Fruit fly (Drosophila melanogaster) whole organism, prepupa: ENCODE measurements around the gene CG14154.
A peak's percentile ranks its signal among the peaks of the same experiment; 100 is the strongest.

ENCODE experiments used
- CG10631 ChIP-seq: fragments of 200-800 bp; sonication (Bioruptor generic); optimal IDR thresholded peaks from 2 replicates; lab custom pipeline; 2016; ENCODE audit warnings: missing biosample characterization, missing genetic modification characterization
- CG10669 ChIP-seq: fragments of 200-800 bp; sonication (Bioruptor generic); optimal IDR thresholded peaks from 3 replicates; lab custom pipeline; 2018; ENCODE audit warnings: missing biosample characterization, mild to moderate bottlenecking, missing genetic modification characterization, moderate library complexity
- CG11294 ChIP-seq: fragments of 200-800 bp; sonication (Bioruptor generic); IDR thresholded peaks from 2 replicates; pipeline ENCODE4 v1.3.6; 2022; ENCODE audit warnings: missing biosample characterization, missing genetic modification characterization
- CG11762 ChIP-seq: fragments of 200-800 bp; sonication (Bioruptor generic); optimal IDR thresholded peaks from 3 replicates; lab custom pipeline; 2016; ENCODE audit warnings: missing biosample characterization, missing genetic modification characterization; ENCODE audit not compliant: insufficient read depth
- CG11902 ChIP-seq: fragments of 200-800 bp; sonication (Bioruptor generic); optimal IDR thresholded peaks from 3 replicates; lab custom pipeline; 2016; ENCODE audit warnings: missing biosample characterization, missing genetic modification characterization
- CG3032 ChIP-seq: fragments of 200-800 bp; optimal IDR thresholded peaks from 2 replicates; lab custom pipeline; 2019; ENCODE audit warnings: missing biosample characterization, mild to moderate bottlenecking, missing genetic modification characterization, moderate library complexity
- CG31627 ChIP-seq: fragments of 200-800 bp; sonication (Bioruptor generic); optimal IDR thresholded peaks from 3 replicates; lab custom pipeline; 2016; ENCODE audit warnings: missing biosample characterization, missing genetic modification characterization
- CG32006 ChIP-seq: fragments of 200-800 bp; sonication (Bioruptor generic); optimal IDR thresholded peaks from 3 replicates; lab custom pipeline; 2017; ENCODE audit warnings: missing biosample characterization, mild to moderate bottlenecking, missing genetic modification characterization
- CG34406 ChIP-seq: fragments of 200-800 bp; sonication (Bioruptor generic); optimal IDR thresholded peaks from 3 replicates; lab custom pipeline; 2016; ENCODE audit warnings: missing biosample characterization, missing genetic modification characterization
- CG3919 ChIP-seq: fragments of 200-800 bp; sonication (Bioruptor generic); optimal IDR thresholded peaks from 3 replicates; lab custom pipeline; 2016; ENCODE audit warnings: missing biosample characterization, missing genetic modification characterization
- CG6163 ChIP-seq: fragments of 200-800 bp; sonication (Bioruptor generic); IDR thresholded peaks from 3 replicates; pipeline ENCODE4 v1.3.6; 2022; ENCODE audit warnings: missing biosample characterization, missing genetic modification characterization
- CG6854 ChIP-seq: fragments of 200-800 bp; sonication (Bioruptor generic); optimal IDR thresholded peaks from 2 replicates; lab custom pipeline; 2017; ENCODE audit warnings: missing biosample characterization, mild to moderate bottlenecking, missing genetic modification characterization
- CG7368 ChIP-seq: fragments of 200-800 bp; sonication (Bioruptor generic); optimal IDR thresholded peaks from 3 replicates; lab custom pipeline; 2016; ENCODE audit warnings: missing biosample characterization, missing genetic modification characterization
- CG8119 ChIP-seq: fragments of 200-800 bp; sonication (Bioruptor generic); IDR thresholded peaks from 3 replicates; pipeline ENCODE4 v1.3.6; 2022; ENCODE audit warnings: missing biosample characterization, missing genetic modification characterization
- CG8632 ChIP-seq: fragments of 200-800 bp; sonication (Bioruptor generic); optimal IDR thresholded peaks from 3 replicates; lab custom pipeline; 2016; ENCODE audit warnings: missing biosample characterization, missing genetic modification characterization
- CG9139 ChIP-seq: fragments of 200-800 bp; sonication (Bioruptor generic); optimal IDR thresholded peaks from 3 replicates; lab custom pipeline; 2017; ENCODE audit warnings: missing biosample characterization, mild to moderate bottlenecking, missing genetic modification characterization
- Eip78C ChIP-seq: fragments of 200-800 bp; sonication (Bioruptor generic); peaks from one replicate; lab custom pipeline; 2016; ENCODE audit warnings: missing biosample characterization, missing genetic modification characterization
- Gug ChIP-seq: fragments of 200-800 bp; sonication (Bioruptor generic); IDR thresholded peaks from 2 replicates; pipeline ENCODE4 v1.3.6; 2022; ENCODE audit warnings: missing biosample characterization, missing genetic modification characterization
- Hr38 ChIP-seq: sonication (Bioruptor generic); optimal IDR thresholded peaks from 2 replicates; lab custom pipeline; 2016; ENCODE audit warnings: missing biosample characterization, missing genetic modification characterization
- Hr4 ChIP-seq: fragments of 200-800 bp; sonication (Bioruptor generic); optimal IDR thresholded peaks from 3 replicates; lab custom pipeline; 2016; ENCODE audit warnings: missing biosample characterization, missing genetic modification characterization
- Met ChIP-seq: fragments of 200-800 bp; sonication (Bioruptor generic); optimal IDR thresholded peaks from 3 replicates; lab custom pipeline; 2016; ENCODE audit warnings: missing biosample characterization, missing genetic modification characterization
- Smox ChIP-seq: fragments of 200-800 bp; sonication (Bioruptor generic); optimal IDR thresholded peaks from 3 replicates; lab custom pipeline; 2016; ENCODE audit warnings: missing biosample characterization, missing genetic modification characterization
- Sox102F ChIP-seq: fragments of 200-800 bp; sonication (Bioruptor generic); optimal IDR thresholded peaks from 2 replicates; lab custom pipeline; 2016; ENCODE audit warnings: missing biosample characterization, mild to moderate bottlenecking, missing genetic modification characterization
- Sox14 ChIP-seq: fragments of 200-800 bp; sonication (Bioruptor generic); optimal IDR thresholded peaks from 3 replicates; lab custom pipeline; 2016; ENCODE audit warnings: missing biosample characterization, missing genetic modification characterization
- achi ChIP-seq: fragments of 200-800 bp; sonication (Bioruptor generic); optimal IDR thresholded peaks from 3 replicates; lab custom pipeline; 2016; ENCODE audit warnings: missing biosample characterization, missing genetic modification characterization
- cyc ChIP-seq: fragments of 200-800 bp; sonication (Bioruptor generic); optimal IDR thresholded peaks from 3 replicates; lab custom pipeline; 2016; ENCODE audit warnings: missing biosample characterization, missing genetic modification characterization
- dac ChIP-seq: fragments of 200-800 bp; sonication (Bioruptor generic); optimal IDR thresholded peaks from 2 replicates; lab custom pipeline; 2017; ENCODE audit warnings: missing biosample characterization, mild to moderate bottlenecking, missing genetic modification characterization
- dsx ChIP-seq: fragments of 200-800 bp; optimal IDR thresholded peaks from 3 replicates; lab custom pipeline; 2019; ENCODE audit warnings: missing biosample characterization, mild to moderate bottlenecking, missing genetic modification characterization, moderate library complexity; ENCODE audit not compliant: poor library complexity, severe bottlenecking
- eg ChIP-seq: fragments of 200-800 bp; sonication (Bioruptor generic); IDR thresholded peaks from 3 replicates; pipeline ENCODE4 v1.3.6; 2022; ENCODE audit warnings: missing biosample characterization, missing genetic modification characterization
- fd59A ChIP-seq: fragments of 200-800 bp; sonication (Bioruptor generic); optimal IDR thresholded peaks from 2 replicates; lab custom pipeline; 2017; ENCODE audit warnings: missing biosample characterization, mild to moderate bottlenecking, missing genetic modification characterization, missing genetic modification reagents
- fkh ChIP-seq: fragments of 200-800 bp; sonication (Bioruptor generic); optimal IDR thresholded peaks from 3 replicates; lab custom pipeline; 2017; ENCODE audit warnings: missing biosample characterization, mild to moderate bottlenecking, missing genetic modification characterization, moderate library complexity
- net ChIP-seq: fragments of 200-800 bp; sonication (Bioruptor generic); optimal IDR thresholded peaks from 3 replicates; lab custom pipeline; 2016; ENCODE audit warnings: missing biosample characterization, missing genetic modification characterization
- pdm3 ChIP-seq: fragments of 200-800 bp; sonication (Bioruptor generic); optimal IDR thresholded peaks from 3 replicates; lab custom pipeline; 2016; ENCODE audit warnings: missing biosample characterization, missing genetic modification characterization
- salr ChIP-seq, 2 experiments: fragments of 200-800 bp; sonication (Bioruptor generic); optimal IDR thresholded peaks; 3 replicates each; lab custom pipeline; 2016 to 2018; ENCODE audit warnings: missing biosample characterization in 2 of 2, missing genetic modification characterization in 2 of 2, mild to moderate bottlenecking in 1 of 2
- spab ChIP-seq: fragments of 200-800 bp; sonication (Bioruptor generic); optimal IDR thresholded peaks from 2 replicates; lab custom pipeline; 2017; ENCODE audit warnings: missing biosample characterization, mild to moderate bottlenecking, missing genetic modification characterization, missing genetic modification reagents
- svp ChIP-seq: fragments of 200-800 bp; sonication (Bioruptor generic); peaks from one replicate; lab custom pipeline; 2016; ENCODE audit warnings: missing biosample characterization, missing genetic modification characterization
- topi ChIP-seq: fragments of 200-800 bp; sonication (Bioruptor generic); optimal IDR thresholded peaks from 3 replicates; lab custom pipeline; 2016; ENCODE audit warnings: missing biosample characterization, missing genetic modification characterization

CG14154 gene

DNA sequence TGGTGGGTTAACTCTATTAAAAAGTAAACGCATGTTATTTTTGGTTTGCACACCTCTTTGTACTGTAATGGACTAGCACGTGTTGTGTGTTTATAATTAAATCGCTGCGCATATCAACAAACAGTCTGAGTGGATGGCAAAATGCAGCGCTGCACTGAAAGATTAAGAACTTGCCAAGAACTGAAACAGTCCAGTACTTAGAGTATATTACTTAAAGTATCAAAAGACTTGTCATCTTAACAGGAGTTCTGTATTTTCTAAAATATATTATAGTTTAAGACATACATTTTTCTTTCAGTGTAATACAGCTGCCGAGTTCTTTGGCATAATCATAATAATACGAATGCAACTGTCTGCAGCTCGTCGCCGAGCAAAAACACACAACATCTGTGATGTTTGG, 6.7 kb downstream of the CG14154 start (continued):
- peak; percentile 27 for TF ChIP-seq CG3032
- peak; percentile 35 for TF ChIP-seq pdm3
- peak; percentile 32 for TF ChIP-seq topi
- no peak for TF ChIP-seq Hr38 (GFP tag; lab: Kevin White, UChicago)
- no peak for TF ChIP-seq CG3919 (GFP tag; lab: Kevin White, UChicago)
- peak; percentile 9 for TF ChIP-seq CG10631 (GFP tag; lab: Kevin White, UChicago)
- peak; percentile 39 to 50 for TF ChIP-seq salr (GFP tag; optimal IDR thresholded peaks at IDR 0.05; lab: Kevin White, UChicago)
- TF ChIP-seq svp (GFP tag; lab: Kevin White, UChicago) = no peak
- peak; percentile 48 for TF ChIP-seq dsx (GFP tag; lab: Kevin White, UChicago)
- TF ChIP-seq CG6854 (GFP tag; lab: Kevin White, UChicago) = no peak
- TF ChIP-seq spab = no peak
- TF ChIP-seq fkh = no peak
- 0 out of 2 replicates have a peak, but pooled peaks have one; percentile 15 for TF ChIP-seq CG11294 (GFP tag; lab: Robert Waterston, UW)
- TF ChIP-seq CG8632 (GFP tag; lab: Kevin White, UChicago) = peak; percentile 7
- peak; percentile 22 for TF ChIP-seq CG10669 (GFP tag; lab: Kevin White, UChicago)
- TF ChIP-seq Hr4 (GFP tag; lab: Kevin White, UChicago) = peak; percentile 47
- peak; percentile 69 for TF ChIP-seq CG8119
- TF ChIP-seq Sox102F (GFP tag; lab: Kevin White, UChicago) = no peak
- peak; percentile 38 for TF ChIP-seq fd59A (GFP tag; lab: Kevin White, UChicago)
- TF ChIP-seq dac (GFP tag; lab: Kevin White, UChicago) = no peak
- peak; percentile 45 for TF ChIP-seq achi
- TF ChIP-seq Met (GFP tag; lab: Kevin White, UChicago) = peak; percentile 9
- peak; percentile 71; the same call in 2 of the 3 replicates for TF ChIP-seq CG6163 (GFP tag; lab: Robert Waterston, UW)
- no peak for TF ChIP-seq cyc (GFP tag; lab: Kevin White, UChicago)
- TF ChIP-seq CG11762 (GFP tag; lab: Kevin White, UChicago) = no peak
- TF ChIP-seq CG9139 (GFP tag; lab: Kevin White, UChicago) = no peak
- TF ChIP-seq CG11902 (GFP tag; lab: Kevin White, UChicago) = no peak
- no peak for TF ChIP-seq CG7368
- peak; percentile 57 for TF ChIP-seq Gug
- no peak for TF ChIP-seq Smox (GFP tag; lab: Kevin White, UChicago)

DNA sequence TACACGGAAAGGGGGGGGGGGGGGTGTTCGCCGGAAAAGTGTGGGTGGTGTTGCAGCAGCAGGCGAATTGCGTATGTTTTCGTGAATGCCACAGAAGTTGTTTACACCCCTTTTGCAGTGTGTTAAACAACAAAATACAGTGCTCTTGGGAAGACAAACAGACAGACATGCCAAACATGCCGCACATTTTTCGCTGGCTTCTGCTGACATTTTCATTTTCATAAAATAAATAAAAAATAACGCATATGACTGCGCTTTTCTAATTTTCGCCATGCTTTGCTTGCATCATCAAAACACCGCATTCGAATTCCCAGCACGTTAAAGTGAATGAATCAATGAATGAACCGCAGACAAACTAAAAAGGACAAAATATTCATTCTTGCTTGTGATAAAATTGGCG, 9.6 kb downstream of the CG14154 start:
- TF ChIP-seq achi (no peak), Sox14 (GFP tag; lab: Kevin White, UChicago) (no peak), Met (GFP tag; lab: Kevin White, UChicago) (no peak), svp (GFP tag; lab: Kevin White, UChicago) (no peak), CG8632 (GFP tag; lab: Kevin White, UChicago) (no peak)

DNA sequence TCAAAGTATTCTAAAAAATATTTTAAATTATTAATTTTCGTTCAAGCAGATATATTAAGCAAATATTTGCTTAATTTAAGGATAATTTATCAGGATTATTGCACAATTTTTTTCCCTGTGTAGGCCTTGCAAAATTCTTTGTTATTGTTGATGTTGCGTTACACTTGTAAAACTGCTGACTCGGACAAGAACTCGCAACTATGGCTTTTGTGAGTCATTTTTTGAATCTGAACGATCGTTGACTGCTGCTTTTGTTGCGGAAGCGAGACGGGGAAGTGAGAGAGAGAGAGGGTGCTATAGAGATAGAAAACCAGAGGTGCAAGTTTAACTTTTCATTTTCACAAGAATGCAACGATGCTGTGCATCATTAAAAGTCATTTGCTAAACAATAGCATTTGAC, 10.8 kb downstream of the CG14154 start:
- TF ChIP-seq CG8119 (no peak), Sox14 (GFP tag; lab: Kevin White, UChicago) (peak; percentile 64), CG6163 (GFP tag; lab: Robert Waterston, UW) (peak; percentile 27; the same call in 2 of the 3 replicates), CG10669 (GFP tag; lab: Kevin White, UChicago) (peak; percentile 2), eg (GFP tag; lab: Robert Waterston, UW) (0 out of 3 replicates have a peak, but pooled peaks have one; percentile 6), CG9139 (GFP tag; lab: Kevin White, UChicago) (no peak), Hr38 (GFP tag; lab: Kevin White, UChicago) (no peak)

DNA sequence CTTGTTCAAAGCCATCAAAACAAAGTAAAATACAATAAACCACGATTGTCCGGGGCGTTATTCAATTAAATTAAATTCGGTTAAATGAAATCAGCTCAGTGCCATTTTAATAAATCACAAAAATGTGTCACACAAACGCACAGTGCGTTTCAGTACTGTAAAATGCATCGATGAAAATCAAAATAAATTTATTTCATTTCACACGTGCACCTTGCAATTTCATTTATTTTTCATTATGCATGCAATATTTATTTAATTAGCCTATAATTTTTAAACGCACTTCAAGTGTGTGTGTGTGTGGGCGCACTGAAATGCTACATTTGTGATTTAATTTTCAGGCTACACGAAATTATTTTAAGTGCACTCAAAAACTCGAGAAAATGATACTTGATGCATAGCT, 12.8 kb downstream of the CG14154 start:
- TF ChIP-seq CG6163 (GFP tag; lab: Robert Waterston, UW) (0 out of 3 replicates have a peak, but pooled peaks have one; percentile 10), CG31627 (peak; percentile 8), CG34406 (GFP tag; lab: Kevin White, UChicago) (no peak), dac (GFP tag; lab: Kevin White, UChicago) (no peak), svp (GFP tag; lab: Kevin White, UChicago) (peak; percentile 38), CG32006 (GFP tag; lab: Kevin White, UChicago) (peak; percentile 9), CG8632 (GFP tag; lab: Kevin White, UChicago) (no peak), Sox102F (GFP tag; lab: Kevin White, UChicago) (no peak), net (GFP tag; lab: Kevin White, UChicago) (no peak), Eip78C (GFP tag; lab: Kevin White, UChicago) (peak; percentile 29), CG9139 (GFP tag; lab: Kevin White, UChicago) (no peak)
